Worm (Caenorhabditis elegans) whole organism, mixed stage, embryonic: ENCODE measurements around the gene srx-28.

Experiments
- bed-3 ChIP-seq: fragments of 200-800 bp; sonication (Bioruptor generic); optimal IDR thresholded peaks from 3 replicates; lab custom pipeline; 2018; ENCODE audit warnings: mild to moderate bottlenecking, missing genetic modification characterization, moderate library complexity, missing compliant biosample characterization
- blmp-1 ChIP-seq: fragments of 150-350 bp; optimal IDR thresholded peaks from 2 replicates; lab custom pipeline; 2014; ENCODE audit warnings: missing biosample characterization, missing genetic modification characterization
- ceh-39 ChIP-seq: fragments of 150-350 bp; optimal IDR thresholded peaks from 2 replicates; lab custom pipeline; 2014; ENCODE audit warnings: missing biosample characterization, missing genetic modification characterization
- ceh-43 ChIP-seq: fragments of 200-800 bp; sonication (Bioruptor generic); optimal IDR thresholded peaks from 2 replicates; lab custom pipeline; 2018; ENCODE audit warnings: mild to moderate bottlenecking, missing genetic modification characterization, moderate library complexity, missing compliant biosample characterization
- ceh-83 ChIP-seq: fragments of 200-800 bp; sonication (Bioruptor generic); optimal IDR thresholded peaks from 2 replicates; lab custom pipeline; 2018; ENCODE audit warnings: mild to moderate bottlenecking, missing genetic modification characterization, missing compliant biosample characterization
- ces-1 ChIP-seq: fragments of 150-350 bp; optimal IDR thresholded peaks from 2 replicates; lab custom pipeline; 2014; ENCODE audit warnings: missing biosample characterization, missing genetic modification reagents, missing genetic modification characterization
- cnd-1 ChIP-seq: fragments of 200-800 bp; sonication (Bioruptor generic); optimal IDR thresholded peaks from 2 replicates; lab custom pipeline; 2018; ENCODE audit warnings: mild to moderate bottlenecking, missing genetic modification characterization, missing compliant biosample characterization
- drap-1 ChIP-seq: fragments of 200-800 bp; sonication (Bioruptor generic); optimal IDR thresholded peaks from 3 replicates; lab custom pipeline; 2018; ENCODE audit warnings: mild to moderate bottlenecking, missing genetic modification characterization, missing compliant biosample characterization
- elt-1 ChIP-seq: sonication (generic microtip); optimal IDR thresholded peaks from 2 replicates; lab custom pipeline; 2017; ENCODE audit warnings: missing genetic modification characterization, mild to moderate bottlenecking, missing compliant biosample characterization, antibody characterized with exemption, moderate library complexity, borderline replicate concordance; ENCODE audit not compliant: insufficient read depth
- elt-3 ChIP-seq: fragments of 150-350 bp; optimal IDR thresholded peaks from 2 replicates; lab custom pipeline; 2014; ENCODE audit warnings: missing biosample characterization, missing genetic modification characterization
- flh-1 ChIP-seq: fragments of 200-800 bp; sonication (Bioruptor generic); optimal IDR thresholded peaks from 2 replicates; lab custom pipeline; 2018; ENCODE audit warnings: mild to moderate bottlenecking, missing genetic modification characterization, moderate library complexity, missing compliant biosample characterization
- ham-2 ChIP-seq: fragments of 200-800 bp; sonication (Bioruptor generic); optimal IDR thresholded peaks from 2 replicates; lab custom pipeline; 2018; ENCODE audit warnings: mild to moderate bottlenecking, missing genetic modification characterization, missing compliant biosample characterization
- hlh-1 ChIP-seq: fragments of 150-350 bp; optimal IDR thresholded peaks from 2 replicates; lab custom pipeline; 2014; ENCODE audit warnings: missing biosample characterization, missing genetic modification reagents, missing genetic modification characterization
- lin-13 ChIP-seq: fragments of 150-350 bp; optimal IDR thresholded peaks from 2 replicates; lab custom pipeline; 2014; ENCODE audit warnings: missing biosample characterization, missing genetic modification characterization
- lin-32 ChIP-seq: fragments of 200-800 bp; sonication (Bioruptor generic); optimal IDR thresholded peaks from 2 replicates; lab custom pipeline; 2018; ENCODE audit warnings: mild to moderate bottlenecking, missing genetic modification characterization, missing compliant biosample characterization
- lsy-2 ChIP-seq: fragments of 150-350 bp; optimal IDR thresholded peaks from 2 replicates; lab custom pipeline; 2014; ENCODE audit warnings: missing biosample characterization, missing genetic modification characterization
- mab-5 ChIP-seq: fragments of 150-350 bp; optimal IDR thresholded peaks from 2 replicates; lab custom pipeline; 2014; ENCODE audit warnings: missing biosample characterization, missing genetic modification characterization
- mep-1 ChIP-seq: fragments of 150-350 bp; optimal IDR thresholded peaks from 2 replicates; lab custom pipeline; 2017; ENCODE audit warnings: missing biosample characterization, missing genetic modification reagents, missing genetic modification characterization, inconsistent platforms
- mls-2 ChIP-seq: sonication (generic microtip); optimal IDR thresholded peaks from 2 replicates; lab custom pipeline; 2016; ENCODE audit warnings: mild to moderate bottlenecking, missing genetic modification characterization, moderate library complexity, missing compliant biosample characterization
- nhr-12 ChIP-seq: fragments of 150-350 bp; optimal IDR thresholded peaks from 2 replicates; lab custom pipeline; 2014; ENCODE audit warnings: missing biosample characterization, missing genetic modification characterization
- nhr-2 ChIP-seq: fragments of 150-350 bp; optimal IDR thresholded peaks from 2 replicates; lab custom pipeline; 2014; ENCODE audit warnings: missing biosample characterization, missing genetic modification characterization
- nhr-237 ChIP-seq: fragments of 150-350 bp; optimal IDR thresholded peaks from 2 replicates; lab custom pipeline; 2014; ENCODE audit warnings: missing biosample characterization, missing genetic modification characterization
- nhr-28 ChIP-seq: fragments of 150-350 bp; optimal IDR thresholded peaks from 2 replicates; lab custom pipeline; 2014; ENCODE audit warnings: missing biosample characterization, missing genetic modification characterization
- nhr-76 ChIP-seq: sonication (generic microtip); optimal IDR thresholded peaks from 2 replicates; lab custom pipeline; 2017; ENCODE audit warnings: missing biosample characterization, missing genetic modification characterization
- sem-2 ChIP-seq: fragments of 200-800 bp; sonication (Bioruptor generic); optimal IDR thresholded peaks from 2 replicates; lab custom pipeline; 2018; ENCODE audit warnings: mild to moderate bottlenecking, missing genetic modification characterization, missing compliant biosample characterization
- sptf-1 ChIP-seq: sonication (generic microtip); optimal IDR thresholded peaks from 2 replicates; lab custom pipeline; 2017; ENCODE audit warnings: mild to moderate bottlenecking, missing genetic modification characterization, moderate library complexity, missing compliant biosample characterization
- tbx-8 ChIP-seq: fragments of 200-800 bp; sonication (Bioruptor generic); optimal IDR thresholded peaks from 2 replicates; lab custom pipeline; 2018; ENCODE audit warnings: mild to moderate bottlenecking, missing genetic modification characterization, moderate library complexity, missing compliant biosample characterization
- unc-120 ChIP-seq: sonication (generic microtip); optimal IDR thresholded peaks from 2 replicates; lab custom pipeline; 2017; ENCODE audit warnings: missing genetic modification characterization, missing compliant biosample characterization; ENCODE audit not compliant: poor library complexity, severe bottlenecking
- unc-39 ChIP-seq: fragments of 150-350 bp; optimal IDR thresholded peaks from 2 replicates; lab custom pipeline; 2014; ENCODE audit warnings: missing biosample characterization, missing genetic modification characterization
- unc-62 ChIP-seq: fragments of 150-350 bp; optimal IDR thresholded peaks from 2 replicates; lab custom pipeline; 2014; ENCODE audit warnings: missing biosample characterization, missing genetic modification reagents, missing genetic modification characterization
- ztf-11 ChIP-seq: fragments of 150-350 bp; optimal IDR thresholded peaks from 2 replicates; lab custom pipeline; 2014; ENCODE audit warnings: missing biosample characterization, missing genetic modification characterization

srx-28 gene

ce11 chrV:2727101-2727500, 30.0 kb downstream of the srx-28 start, which contains the start of gene str-13:
Gene str-13 (minus strand): TSS chrV:2727201.
- TF ChIP-seq unc-39 (tag; lab: Kevin White, UChicago) (no peak), bed-3 (GFP tag; lab: Kevin White, UChicago) (no peak), unc-120 (tag; lab: Kevin White, UChicago) (no peak), ham-2 (GFP tag; lab: Kevin White, UChicago) (no peak), hlh-1 (tag; lab: Kevin White, UChicago) (no peak), lsy-2 (tag; lab: Kevin White, UChicago) (no peak), mab-5 (tag; lab: Kevin White, UChicago) (no peak), ztf-11 (tag; lab: Kevin White, UChicago) (no peak), unc-62 (GFP tag; lab: Kevin White, UChicago) (no peak), lin-32 (GFP tag; lab: Kevin White, UChicago) (no peak), nhr-12 (tag; lab: Kevin White, UChicago) (no peak), elt-1 (tag; lab: Kevin White, UChicago) (no peak), ceh-39 (no peak), mls-2 (tag; lab: Kevin White, UChicago) (no peak)

ce11 chrV:2725225-2725624, 31.9 kb downstream of the srx-28 start, which contains the start of gene srg-59:
Gene srg-59 (minus strand): TSS chrV:2725325.
- TF ChIP-seq unc-62 (GFP tag; lab: Kevin White, UChicago) (no peak), sptf-1 (tag; lab: Kevin White, UChicago) (no peak)

- TF ChIP-seq nhr-12 (tag; lab: Kevin White, UChicago), result no peak
- TF ChIP-seq tbx-8 (GFP tag; lab: Kevin White, UChicago), result no peak
- TF ChIP-seq drap-1 (GFP tag; lab: Kevin White, UChicago), result no peak
- TF ChIP-seq unc-120 (tag; lab: Kevin White, UChicago), result no peak
- TF ChIP-seq ceh-43, result no peak
- no peak for TF ChIP-seq sem-2 (GFP tag; lab: Kevin White, UChicago)
- TF ChIP-seq ham-2 (GFP tag; lab: Kevin White, UChicago), result no peak
- TF ChIP-seq ztf-11 (tag; lab: Kevin White, UChicago), result no peak
- no peak for TF ChIP-seq hlh-1 (tag; lab: Kevin White, UChicago)
- no peak for TF ChIP-seq mep-1 (tag; lab: Kevin White, UChicago)
- no peak for TF ChIP-seq sptf-1 (tag; lab: Kevin White, UChicago)
- TF ChIP-seq nhr-28 (tag; lab: Kevin White, UChicago), result no peak
- no peak for TF ChIP-seq nhr-76
- no peak for TF ChIP-seq cnd-1
- no peak for TF ChIP-seq nhr-2 (tag; lab: Kevin White, UChicago)
- TF ChIP-seq, all 35 proteins: peak for 0
Observed at ce11 chrV:2722555-2722954, 34.5 kb downstream of the srx-28 start, which contains the start of gene srg-60. Gene srg-60 (minus strand): TSS chrV:2722655.

- TF ChIP-seq nhr-2 (tag; lab: Kevin White, UChicago) (no peak), nhr-237 (no peak), elt-3 (tag; lab: Kevin White, UChicago) (no peak)
- TF ChIP-seq, all 35 proteins: peak for 0
Observed at ce11 chrV:2720763-2721162, 36.3 kb downstream of the srx-28 start, which contains the start of gene srt-27. Gene srt-27 (minus strand): TSS chrV:2720863.

ce11 chrV:2718688-2719185, 38.3 kb downstream of the srx-28 start, which contains the start of gene srt-29:
Gene srt-29 (minus strand): TSS chrV:2719135.
- TF ChIP-seq drap-1 (GFP tag; lab: Kevin White, UChicago) (no peak), nhr-76 (no peak), elt-1 (tag; lab: Kevin White, UChicago) (no peak), ceh-83 (GFP tag; lab: Kevin White, UChicago) (no peak), ces-1 (GFP tag; lab: Kevin White, UChicago) (no peak), unc-120 (tag; lab: Kevin White, UChicago) (no peak), lin-13 (tag; lab: Kevin White, UChicago) (no peak), bed-3 (GFP tag; lab: Kevin White, UChicago) (no peak), mls-2 (tag; lab: Kevin White, UChicago) (no peak), sptf-1 (tag; lab: Kevin White, UChicago) (no peak), ztf-11 (tag; lab: Kevin White, UChicago) (no peak), ceh-39 (no peak), nhr-28 (tag; lab: Kevin White, UChicago) (no peak), lin-32 (GFP tag; lab: Kevin White, UChicago) (no peak), flh-1 (GFP tag; lab: Kevin White, UChicago) (no peak), blmp-1 (tag; lab: Kevin White, UChicago) (no peak), sem-2 (GFP tag; lab: Kevin White, UChicago) (no peak)
